Worm (Caenorhabditis elegans) whole organism, L4 larva: ENCODE measurements around the gene C04B4.4.

ENCODE experiments used
- R02D3.7 ChIP-seq: fragments of 150-350 bp; sonication (generic microtip); optimal IDR thresholded peaks from 3 replicates; lab custom pipeline; 2014; ENCODE audit warnings: missing biosample characterization, missing genetic modification characterization
- T26A8.4 ChIP-seq: fragments of 200-800 bp; sonication (Bioruptor generic); IDR thresholded peaks from 2 replicates; pipeline ENCODE4 v1.3.6; 2022; ENCODE audit warnings: missing genetic modification characterization, missing compliant biosample characterization
- cey-2 ChIP-seq: sonication (generic microtip); optimal IDR thresholded peaks from 3 replicates; lab custom pipeline; 2017; ENCODE audit warnings: missing genetic modification characterization, mild to moderate bottlenecking, missing compliant biosample characterization, antibody characterized with exemption, borderline replicate concordance; ENCODE audit not compliant: insufficient read depth
- dmd-8 ChIP-seq: fragments of 200-800 bp; sonication (Bioruptor generic); IDR thresholded peaks from 2 replicates; pipeline ENCODE4 v1.3.6; 2022; ENCODE audit warnings: missing genetic modification characterization, missing compliant biosample characterization
- nhr-11 ChIP-seq: fragments of 150-350 bp; optimal IDR thresholded peaks from 2 replicates; lab custom pipeline; 2014; ENCODE audit warnings: missing biosample characterization, missing genetic modification characterization
- nhr-76 ChIP-seq: fragments of 150-350 bp; optimal IDR thresholded peaks from 2 replicates; lab custom pipeline; 2014; ENCODE audit warnings: missing biosample characterization, missing genetic modification characterization
- pqm-1 ChIP-seq: sonication (generic microtip); optimal IDR thresholded peaks from 2 replicates; lab custom pipeline; 2017; ENCODE audit warnings: missing biosample characterization, missing genetic modification characterization
- unc-39 ChIP-seq: sonication (generic microtip); optimal IDR thresholded peaks from 2 replicates; lab custom pipeline; 2017; ENCODE audit warnings: missing biosample characterization, missing genetic modification characterization
- unc-62 ChIP-seq, 3 experiments: fragments of 150-350 bp in 1 of 3; sonication (generic microtip); optimal IDR thresholded peaks in 2 of 3; peaks in 1 of 3; 1 replicate in 1 of 3; 2 replicates in 2 of 3; lab custom pipeline; 2014 to 2017; ENCODE audit warnings: missing biosample characterization in 3 of 3, missing genetic modification characterization in 3 of 3, missing genetic modification reagents in 3 of 3, missing genotype in 1 of 3
- zag-1 ChIP-seq: fragments of 150-350 bp; optimal IDR thresholded peaks from 2 replicates; lab custom pipeline; 2014; ENCODE audit warnings: missing biosample characterization, missing genetic modification characterization
- ztf-11 ChIP-seq: fragments of 150-350 bp; optimal IDR thresholded peaks from 2 replicates; lab custom pipeline; 2014; ENCODE audit warnings: missing biosample characterization, missing genetic modification characterization

DNA sequence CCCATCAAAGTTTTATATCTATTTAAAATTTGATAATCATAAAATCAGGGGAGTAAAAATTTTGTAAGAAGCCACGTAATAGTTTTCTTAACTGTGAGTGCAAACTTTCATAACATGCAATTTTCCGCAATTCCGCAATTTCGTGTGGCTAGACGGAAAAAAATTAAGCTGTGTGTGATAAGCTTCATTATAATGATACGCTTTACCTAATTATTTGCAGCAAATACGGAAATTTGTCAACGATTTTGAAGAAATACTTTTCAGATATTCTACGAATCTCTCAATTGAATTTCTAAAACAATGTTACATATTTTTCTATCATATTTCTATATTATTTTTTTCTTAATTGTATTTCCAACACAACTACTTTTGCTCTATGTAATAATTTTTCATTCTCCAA, 41.2 kb downstream of the C04B4.4 start, which contains the start of gene srd-46:
- TF ChIP-seq zag-1 (tag; lab: Kevin White, UChicago) (no peak), pqm-1 (no peak), nhr-11 (tag; lab: Kevin White, UChicago) (no peak), R02D3.7 (tag; lab: Kevin White, UChicago) (no peak), unc-39 (tag; lab: Kevin White, UChicago) (no peak), unc-62 (GFP tag; optimal IDR thresholded peaks at IDR 0.05 in 1 of 2; lab: Kevin White, UChicago) (no peak), unc-62 (tag; optimal IDR thresholded peaks at IDR 0.05; lab: Kevin White, UChicago) (no peak), T26A8.4 (GFP tag; lab: Robert Waterston, UW) (no peak), dmd-8 (GFP tag; lab: Robert Waterston, UW) (no peak), nhr-76 (no peak), ztf-11 (tag; lab: Kevin White, UChicago) (no peak), cey-2 (tag; lab: Kevin White, UChicago) (no peak)
